Worm (Caenorhabditis elegans): ENCODE measurements around the gene M57.1.
A peak's percentile ranks its signal among the peaks of the same experiment; 100 is the strongest.

The M57.1 gene

DNA sequence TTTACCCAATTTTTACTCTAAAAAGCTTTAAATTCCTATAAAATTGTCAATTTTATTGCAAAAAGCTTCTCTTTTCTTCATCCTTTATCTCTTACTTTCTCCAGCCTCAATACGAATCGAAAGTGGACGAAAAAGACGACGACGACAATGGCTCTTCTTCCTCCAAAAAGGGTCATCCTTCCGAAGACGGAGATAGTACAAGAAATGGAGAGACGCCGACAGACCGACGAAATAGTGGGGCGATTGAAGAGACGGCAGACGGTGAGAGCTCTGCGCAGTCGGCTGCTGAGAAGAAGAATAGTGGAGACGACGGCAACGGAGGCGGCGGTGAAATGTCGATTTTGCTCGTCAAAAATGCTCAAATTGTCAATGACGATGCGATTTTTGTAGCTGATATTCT is 12.9 kb upstream of the M57.1 start:
- 0 out of 2 replicates have a peak, but pooled peaks have one; percentile 26 for TF ChIP-seq C06A6.2 (GFP tag; conservative IDR thresholded peaks at IDR 0.05)
- TF ChIP-seq cebp-1 (GFP tag; IDR thresholded peaks at IDR 0.05), result no peak
- TF ChIP-seq cebp-1 (tag; optimal IDR thresholded peaks at IDR 0.05), result peak; percentile 47
- TF ChIP-seq lin-26 (GFP tag; IDR thresholded peaks at IDR 0.05), result no peak
- peak; percentile 99 for TF ChIP-seq hmg-1.2 (GFP tag; IDR thresholded peaks at IDR 0.05)
- peak; percentile 68 for TF ChIP-seq snpc-4 (GFP tag; optimal IDR thresholded peaks at IDR 0.05)
- peak; percentile 70 to 85 (median 84) for TF ChIP-seq snpc-4 (tag; optimal IDR thresholded peaks at IDR 0.05)
- peak; percentile 63 for TF ChIP-seq zfh-2 (GFP tag; conservative IDR thresholded peaks at IDR 0.05)
- TF ChIP-seq madf-8 (GFP tag; conservative IDR thresholded peaks at IDR 0.05), result no peak

DNA sequence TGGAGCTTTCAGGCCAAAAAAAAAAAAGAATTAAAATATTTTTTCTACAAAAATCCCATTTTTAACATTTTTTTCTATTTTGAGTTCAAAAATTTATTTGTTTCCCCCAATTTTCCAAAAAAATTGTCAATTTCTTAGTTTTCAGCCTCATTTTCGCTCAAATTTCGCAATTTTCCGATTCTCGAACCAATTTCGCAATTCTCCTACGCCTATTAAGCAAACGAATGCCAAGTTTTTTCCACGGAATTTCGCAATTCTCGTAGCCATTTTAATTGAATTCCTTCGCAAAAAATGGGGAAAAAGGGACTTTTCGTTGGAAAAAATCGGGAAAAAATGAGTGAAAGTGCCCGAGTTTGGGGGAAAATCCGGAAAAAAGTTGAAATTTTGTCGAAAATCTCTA is 11.9 kb upstream of the M57.1 start:
- TF ChIP-seq cebp-1 (GFP tag; IDR thresholded peaks at IDR 0.05) (peak; percentile 93), cebp-1 (tag; optimal IDR thresholded peaks at IDR 0.05) (peak; percentile 100), hrde-1 (tag; optimal IDR thresholded peaks at IDR 0.05; ENCODE audit: borderline replicate concordance) (no peak), lin-54 (GFP tag; optimal IDR thresholded peaks at IDR 0.05) (no peak)

DNA sequence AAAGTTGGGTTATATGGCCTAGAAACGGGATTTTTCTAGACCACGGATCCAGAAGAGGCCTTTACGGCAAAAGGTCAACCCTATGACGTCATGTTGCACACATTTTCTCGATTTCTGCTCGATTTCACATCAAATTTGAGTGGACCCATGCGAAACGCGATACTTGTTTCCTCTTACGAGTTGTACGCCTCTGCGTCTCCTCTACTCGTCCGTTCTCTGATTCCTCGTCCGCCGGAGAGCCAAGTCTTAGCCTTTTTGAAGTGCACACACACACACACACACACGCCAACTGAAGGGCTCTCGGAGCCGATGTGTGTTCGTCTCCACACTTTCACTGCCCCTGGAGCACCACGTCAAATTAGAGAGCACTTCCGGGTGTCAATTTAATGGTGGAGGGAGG is 11.3 kb upstream of the M57.1 start:
- TF ChIP-seq D2030.7 (GFP tag; IDR thresholded peaks at IDR 0.05) (no peak), nfyb-1 (GFP tag; IDR thresholded peaks at IDR 0.05) (0 out of 2 replicates have a peak, but pooled peaks have one; percentile 16), hmg-20 (GFP tag; IDR thresholded peaks at IDR 0.05) (no peak), tbx-9 (tag; optimal IDR thresholded peaks at IDR 0.05; ENCODE audit: borderline replicate concordance) (no peak), F37B4.10 (GFP tag; IDR thresholded peaks at IDR 0.05) (no peak), Y79H2A.3 (GFP tag; conservative IDR thresholded peaks at IDR 0.05) (no peak), bed-2 (GFP tag; IDR thresholded peaks at IDR 0.05) (no peak), mes-4 (tag; optimal IDR thresholded peaks at IDR 0.05) (no peak), hmg-1.2 (GFP tag; IDR thresholded peaks at IDR 0.05) (peak; percentile 14; the same call in 1 of the 2 replicates), ets-4 (GFP tag; optimal IDR thresholded peaks at IDR 0.05) (no peak), rcor-1 (GFP tag; IDR thresholded peaks at IDR 0.05) (no peak), ceh-27 (GFP tag; optimal IDR thresholded peaks at IDR 0.05) (peak; percentile 46), ZK185.1 (tag; optimal IDR thresholded peaks at IDR 0.05; ENCODE audit: poor library complexity, severe bottlenecking) (no peak), ztf-25 (GFP tag; IDR thresholded peaks at IDR 0.05) (no peak), tbp1 (GFP tag; optimal IDR thresholded peaks at IDR 0.05) (no peak), dox-1 (GFP tag; IDR thresholded peaks at IDR 0.05) (no peak), zfh-2 (GFP tag; conservative IDR thresholded peaks at IDR 0.05) (peak; percentile 30; the same call in 1 of the 2 replicates), snpc-1.3 (tag; optimal IDR thresholded peaks at IDR 0.05; ENCODE audit: insufficient read depth) (no peak), efl-1 (GFP tag; optimal IDR thresholded peaks at IDR 0.05) (no peak), F49E8.2 (tag; optimal IDR thresholded peaks at IDR 0.05; ENCODE audit: insufficient read depth) (no peak)

DNA sequence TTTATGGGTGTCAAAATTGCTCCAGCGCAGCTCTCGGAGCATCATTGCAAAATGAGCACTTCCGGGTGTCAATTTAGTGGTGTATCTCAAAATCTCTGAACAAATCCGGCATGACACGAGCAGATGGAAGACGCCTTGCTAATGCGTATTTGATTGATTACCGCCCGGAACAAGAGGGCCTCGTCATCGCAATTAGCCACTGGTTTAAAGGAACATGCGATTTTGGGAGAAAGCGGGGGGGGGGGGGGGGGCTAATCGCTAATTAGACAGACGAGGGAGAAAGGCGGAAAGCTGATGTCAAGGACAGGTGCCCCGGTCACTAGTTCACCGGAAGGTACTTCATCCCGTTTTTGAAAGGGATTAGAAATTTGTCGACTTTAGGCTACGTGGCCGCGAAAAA is 10.6 kb upstream of the M57.1 start:
- TF ChIP-seq hmg-20 (GFP tag; IDR thresholded peaks at IDR 0.05) (no peak), ztf-3 (GFP tag; optimal IDR thresholded peaks at IDR 0.05) (no peak), zfh-2 (GFP tag; conservative IDR thresholded peaks at IDR 0.05) (peak; percentile 47; the same call in 1 of the 2 replicates), bed-1 (GFP tag; IDR thresholded peaks at IDR 0.05) (no peak), Y95B8A.8 (GFP tag; IDR thresholded peaks at IDR 0.05) (no peak), nhr-179 (tag; optimal IDR thresholded peaks at IDR 0.05) (no peak), K12H6.12 (tag; optimal IDR thresholded peaks at IDR 0.05) (no peak), ekl-4 (GFP tag; IDR thresholded peaks at IDR 0.05) (0 out of 2 replicates have a peak, but pooled peaks have one; percentile 23), F33H1.4 (GFP tag; IDR thresholded peaks at IDR 0.05) (no peak), ztf-26 (tag; optimal IDR thresholded peaks at IDR 0.05) (no peak), him-1 (tag; optimal IDR thresholded peaks at IDR 0.05) (no peak), F23B12.7 (tag; optimal IDR thresholded peaks at IDR 0.05; ENCODE audit: insufficient read depth) (no peak), pbrm-1 (GFP tag; IDR thresholded peaks at IDR 0.05) (no peak), efl-1 (GFP tag; optimal IDR thresholded peaks at IDR 0.05) (no peak), C17E4.6 (GFP tag; IDR thresholded peaks at IDR 0.05) (no peak), dpl-1 (GFP tag; optimal IDR thresholded peaks at IDR 0.05) (no peak)
